Worm (Caenorhabditis elegans): ENCODE data around the gene rict-1.

DNA sequence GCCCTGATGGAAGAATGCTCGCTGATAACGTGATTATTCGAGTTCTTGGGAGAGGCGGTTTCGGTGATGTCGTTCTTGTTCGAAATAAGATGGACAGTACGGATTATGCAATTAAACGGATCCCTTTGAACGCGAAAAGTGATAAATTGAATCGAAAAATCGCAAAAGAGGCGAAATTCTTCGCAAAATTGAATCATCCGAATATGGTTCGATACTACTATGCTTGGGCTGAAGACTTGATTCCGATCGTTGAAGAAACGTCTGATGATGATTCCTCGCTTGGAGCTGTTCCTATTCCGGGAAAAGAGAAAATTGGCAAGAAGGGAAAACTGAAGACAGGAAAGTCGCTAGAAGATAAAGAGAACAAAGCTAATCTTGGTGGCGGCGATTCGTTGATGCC is 30.7 kb downstream of the rict-1 start:
- TF ChIP-seq sdc-2 (tag; optimal IDR thresholded peaks at IDR 0.05) (no peak), ama-1 (optimal IDR thresholded peaks at IDR 0.05) (no peak), ceh-34 (tag; optimal IDR thresholded peaks at IDR 0.05) (no peak), che-1 (tag; optimal IDR thresholded peaks at IDR 0.05) (no peak), nhr-11 (tag; optimal IDR thresholded peaks at IDR 0.05) (no peak), lin-11 (tag; optimal IDR thresholded peaks at IDR 0.05) (no peak), elt-2 (tag; optimal IDR thresholded peaks at IDR 0.05) (no peak), ets-4 (tag; optimal IDR thresholded peaks at IDR 0.05) (no peak), syd-9 (tag; optimal IDR thresholded peaks at IDR 0.05) (no peak), pha-4 (tag; optimal IDR thresholded peaks at IDR 0.05) (no peak), pqm-1 (tag; optimal IDR thresholded peaks at IDR 0.05) (no peak), rnt-1 (tag; optimal IDR thresholded peaks at IDR 0.05) (no peak), ceh-31 (tag; optimal IDR thresholded peaks at IDR 0.05) (no peak), ceh-22 (tag; optimal IDR thresholded peaks at IDR 0.05) (no peak)

Data from whole organism, late embryonic.